Fruit fly (Drosophila melanogaster): Measurements from ENCODE around the gene MFS10.

Gene MFS10

DNA sequence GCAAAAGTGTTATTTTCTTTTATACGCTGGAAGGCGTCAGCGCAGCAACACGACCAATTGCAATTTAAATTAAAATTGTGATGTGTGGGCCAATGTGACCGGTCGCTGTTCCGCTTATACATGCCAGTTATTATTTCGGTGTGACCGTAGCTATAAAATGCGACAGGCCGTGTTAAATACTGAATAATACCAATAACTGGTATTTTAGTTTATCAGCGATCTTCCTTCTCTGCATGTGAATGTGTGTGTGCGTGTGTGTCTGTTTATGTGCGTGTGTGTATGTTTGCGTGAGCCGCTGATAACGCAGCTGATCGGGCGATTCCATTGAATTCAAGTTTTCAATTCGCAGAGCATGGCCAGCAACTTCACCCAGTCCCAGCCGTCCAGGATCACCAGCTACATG lies at the start of gene MFS10, which contains the start of the genes CG32638 and CG15717:
Gene MFS10, plus strand, starts transcription at position 269 of the 403 bp plus-strand sequence.
Gene CG32638, minus strand, starts transcription at position 45 of the 403 bp plus-strand sequence.
Gene CG15717, plus strand, starts transcription at position 203 of the 403 bp plus-strand sequence.
- TF ChIP-seq usp (GFP tag; optimal IDR thresholded peaks at IDR 0.05) (no peak), psq (optimal IDR thresholded peaks at IDR 0.05) (no peak), Dll (optimal IDR thresholded peaks at IDR 0.05) (no peak), CG8478 (optimal IDR thresholded peaks at IDR 0.05) (no peak), EcR (GFP tag; optimal IDR thresholded peaks at IDR 0.05) (no peak), pan (optimal IDR thresholded peaks at IDR 0.05) (no peak)

DNA sequence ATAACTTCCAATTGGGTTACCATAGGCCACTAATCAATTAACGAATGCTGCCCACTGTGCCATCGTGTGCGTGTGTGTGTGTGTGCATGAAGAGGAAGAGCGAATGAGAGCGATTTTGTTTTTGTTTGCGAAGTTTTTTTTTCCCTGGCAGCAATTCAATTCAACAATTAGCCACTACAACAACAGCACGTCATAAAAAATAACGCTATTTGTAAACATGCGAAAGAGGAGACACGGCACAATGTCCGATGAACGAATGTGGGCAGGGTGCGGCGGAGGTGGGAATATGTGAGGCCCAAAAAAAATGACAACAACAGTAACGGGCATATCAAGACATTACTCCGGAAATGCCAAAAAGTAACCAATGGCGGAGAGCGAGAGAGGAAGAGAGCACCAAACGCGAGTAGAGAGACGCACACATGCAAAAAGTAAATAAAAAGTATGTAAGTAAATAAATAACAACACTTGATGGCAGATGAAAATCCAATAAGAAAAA lies 41.4 kb upstream of the MFS10 start:
- TF ChIP-seq Dll (optimal IDR thresholded peaks at IDR 0.05) (peak; percentile 15), pan (optimal IDR thresholded peaks at IDR 0.05) (no peak)

DNA sequence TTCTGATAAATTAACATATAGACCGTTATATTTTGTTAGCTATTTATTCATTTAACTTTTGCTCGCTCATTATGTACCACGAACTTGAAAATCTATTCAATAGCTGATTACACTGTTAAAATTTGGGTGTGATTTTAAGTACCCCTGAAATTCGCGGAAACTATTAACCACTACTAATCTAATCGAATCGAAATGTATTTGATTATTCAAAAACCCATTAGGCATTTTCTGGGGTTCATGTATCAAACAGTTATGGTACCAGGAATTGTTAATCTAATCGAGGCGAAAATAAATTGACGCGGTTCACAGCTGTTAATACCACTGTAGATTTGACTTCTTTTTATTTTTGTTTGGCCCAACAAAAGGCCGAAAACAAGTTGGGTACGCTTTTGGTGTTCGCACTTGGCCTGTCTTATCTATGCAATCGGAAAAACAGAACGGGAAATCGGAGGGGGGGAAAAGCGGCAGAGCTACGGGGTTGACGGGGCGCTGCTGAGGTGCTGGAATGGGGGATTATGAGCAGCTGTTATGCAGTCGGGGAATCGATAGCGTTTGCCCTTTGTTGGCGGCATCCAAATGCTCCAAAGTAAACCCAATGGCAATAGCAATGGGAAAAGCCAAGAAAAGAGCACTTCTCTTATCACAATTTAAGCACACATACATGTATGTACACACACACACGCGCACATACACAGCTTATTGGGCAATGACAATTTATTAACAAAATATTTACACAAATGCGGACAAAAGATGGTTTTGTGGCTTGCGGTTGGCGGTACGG lies 40.6 kb upstream of the MFS10 start:
- TF ChIP-seq psq (optimal IDR thresholded peaks at IDR 0.05): no peak
- no peak for TF ChIP-seq pan (optimal IDR thresholded peaks at IDR 0.05)

DNA sequence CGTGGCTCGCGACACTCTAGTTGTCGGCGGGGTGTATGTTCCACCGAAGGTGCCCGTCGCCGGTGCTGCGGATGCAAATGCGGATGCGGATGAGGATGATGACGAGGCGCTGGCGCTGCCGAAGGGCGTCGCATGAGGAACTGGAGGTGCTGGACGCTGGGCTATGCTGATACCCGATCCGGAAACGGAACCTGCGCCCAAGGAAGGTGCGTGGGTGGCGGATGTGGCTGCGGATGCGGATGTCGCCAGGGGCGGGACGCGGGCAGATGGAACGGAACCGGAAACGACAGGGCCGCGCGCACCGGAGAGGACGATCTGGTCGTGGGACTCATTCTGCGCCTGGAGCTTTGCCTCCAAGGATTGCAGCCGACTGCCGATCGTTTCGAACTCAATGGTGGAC lies 39.4 kb upstream of the MFS10 start:
- TF ChIP-seq usp (GFP tag; optimal IDR thresholded peaks at IDR 0.05) (no peak), CG8478 (optimal IDR thresholded peaks at IDR 0.05) (no peak), pan (optimal IDR thresholded peaks at IDR 0.05) (no peak), psq (optimal IDR thresholded peaks at IDR 0.05) (no peak), EcR (GFP tag; optimal IDR thresholded peaks at IDR 0.05) (no peak), Dll (optimal IDR thresholded peaks at IDR 0.05) (no peak)

DNA sequence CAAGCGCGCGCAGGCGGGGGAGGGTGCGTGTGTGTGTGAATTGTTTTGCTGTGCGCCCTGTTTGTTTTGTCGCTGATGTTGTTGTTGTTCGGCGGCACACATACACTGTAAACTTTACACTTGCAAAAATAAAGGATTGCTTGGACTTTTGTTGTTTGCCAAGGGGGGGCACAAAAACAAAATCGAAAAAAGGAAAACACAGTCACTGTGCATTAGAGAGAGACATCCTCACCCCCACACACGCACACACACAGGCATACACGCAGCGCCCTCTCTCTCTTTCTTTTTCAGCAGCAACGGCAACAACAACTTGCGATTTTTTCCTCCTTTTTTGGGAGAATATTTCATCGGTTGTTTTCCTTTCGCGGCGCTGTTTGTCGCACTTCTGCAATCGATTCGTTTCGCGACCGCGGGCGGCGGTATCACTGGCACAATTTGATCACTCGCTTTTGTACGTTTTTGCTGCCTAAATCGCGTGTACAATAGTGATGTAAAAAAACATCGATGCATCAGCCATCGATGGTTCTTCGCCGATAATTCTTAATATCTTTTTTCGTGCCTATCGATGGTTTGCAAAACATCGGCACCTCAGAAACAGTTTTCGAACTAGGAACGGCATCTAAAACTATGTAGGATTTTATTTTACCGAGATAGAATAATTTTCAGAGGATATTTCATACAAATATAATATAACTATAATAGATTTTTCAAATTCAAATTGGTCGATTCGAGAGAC lies 38.7 kb upstream of the MFS10 start, which contains the start of gene hep:
Gene hep, minus strand, starts transcription at position 515 of the 736 bp plus-strand sequence.
- TF ChIP-seq pan (optimal IDR thresholded peaks at IDR 0.05): no peak
- no peak for TF ChIP-seq psq (optimal IDR thresholded peaks at IDR 0.05)
- peak; percentile 66 for TF ChIP-seq CG8478 (optimal IDR thresholded peaks at IDR 0.05)
- peak; percentile 45 for TF ChIP-seq Dll (optimal IDR thresholded peaks at IDR 0.05)
- no peak for TF ChIP-seq usp (GFP tag; optimal IDR thresholded peaks at IDR 0.05)
- TF ChIP-seq EcR (GFP tag; optimal IDR thresholded peaks at IDR 0.05): no peak

DNA sequence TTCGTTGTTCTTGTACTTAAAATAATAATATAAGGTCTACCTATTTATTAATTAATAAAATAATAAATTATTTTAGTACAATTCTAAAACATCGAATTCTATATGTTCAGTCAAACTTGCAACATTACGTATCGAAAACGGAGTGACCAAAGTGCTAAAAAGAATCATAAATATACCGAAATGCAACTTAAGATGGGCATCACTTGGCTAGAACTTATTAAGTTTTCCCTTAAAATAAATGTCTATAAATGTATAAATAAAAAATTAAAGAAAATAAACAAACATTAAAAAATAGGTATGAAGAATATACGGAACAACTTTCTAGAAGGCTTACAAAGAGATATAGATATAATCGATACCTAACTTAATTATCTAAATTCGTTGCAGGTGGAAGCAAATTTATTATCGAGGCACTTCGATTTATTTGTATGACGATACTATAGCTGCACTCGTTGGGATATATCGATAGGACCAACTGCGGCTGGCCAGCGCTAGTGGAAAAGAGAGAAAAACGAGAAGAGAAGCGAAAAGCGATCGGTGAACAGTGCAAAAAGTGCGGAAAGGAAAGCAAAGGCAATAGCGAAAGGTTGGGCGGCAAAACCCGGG lies 38.1 kb upstream of the MFS10 start, which contains the start of gene lic:
Gene lic, plus strand, starts transcription at position 490 of the 606 bp plus-strand sequence.
- no peak for TF ChIP-seq usp (GFP tag; optimal IDR thresholded peaks at IDR 0.05)
- no peak for TF ChIP-seq pan (optimal IDR thresholded peaks at IDR 0.05)
- no peak for TF ChIP-seq CG8478 (optimal IDR thresholded peaks at IDR 0.05)

DNA sequence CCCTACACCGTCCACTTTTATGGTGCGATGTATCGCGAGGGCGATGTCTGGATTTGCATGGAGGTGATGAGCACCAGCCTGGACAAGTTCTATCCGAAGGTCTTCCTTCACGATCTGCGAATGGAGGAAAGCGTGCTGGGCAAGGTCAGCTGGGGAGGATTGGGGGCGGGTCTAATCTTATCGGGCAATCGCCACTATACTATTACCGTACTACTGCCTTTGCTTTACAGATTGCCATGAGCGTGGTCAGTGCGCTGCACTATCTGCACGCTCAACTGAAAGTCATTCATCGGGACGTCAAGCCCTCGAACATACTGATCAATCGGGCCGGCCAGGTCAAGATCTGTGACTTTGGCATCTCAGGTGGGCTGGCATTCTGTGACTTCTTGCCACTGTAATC lies 37.0 kb upstream of the MFS10 start:
- TF ChIP-seq usp (GFP tag; optimal IDR thresholded peaks at IDR 0.05) (no peak), pan (optimal IDR thresholded peaks at IDR 0.05) (no peak), Dll (optimal IDR thresholded peaks at IDR 0.05) (no peak), psq (optimal IDR thresholded peaks at IDR 0.05) (no peak), EcR (GFP tag; optimal IDR thresholded peaks at IDR 0.05) (no peak), CG8478 (optimal IDR thresholded peaks at IDR 0.05) (no peak)

DNA sequence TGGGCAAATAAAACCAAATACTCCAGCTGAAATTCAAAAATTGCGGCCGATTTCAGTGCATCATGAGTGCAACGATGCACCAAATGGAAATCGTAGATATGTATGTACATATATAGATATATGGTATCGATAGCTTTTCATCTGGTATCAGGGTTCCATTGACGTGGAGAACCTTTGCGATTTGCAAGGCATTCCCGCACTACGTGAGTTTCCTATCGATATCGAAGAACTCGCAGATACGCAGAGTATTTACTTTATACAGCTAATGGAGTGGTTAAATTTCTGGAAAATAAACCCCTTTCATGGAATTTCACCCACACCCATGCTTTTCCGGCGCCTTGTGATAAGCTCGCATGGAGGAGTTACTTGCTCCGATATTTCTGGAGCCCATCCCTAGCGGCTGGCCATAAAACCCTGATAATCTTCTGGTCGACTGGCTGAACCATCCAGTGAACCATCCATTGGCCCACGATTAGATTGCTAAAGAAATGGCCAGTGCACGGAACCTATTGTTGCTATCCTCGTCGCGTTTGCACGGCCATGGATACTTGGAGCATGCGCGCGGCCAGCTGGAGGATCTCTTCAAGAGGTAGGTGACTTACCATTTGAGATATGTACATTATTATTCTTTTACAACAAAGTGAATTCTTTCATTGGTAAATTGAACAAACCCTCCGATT lies 34.6 kb upstream of the MFS10 start, which contains the start of gene CG2200:
Gene CG2200, plus strand, starts transcription at position 215 of the 680 bp plus-strand sequence.
- TF ChIP-seq psq (optimal IDR thresholded peaks at IDR 0.05) (no peak), usp (GFP tag; optimal IDR thresholded peaks at IDR 0.05) (no peak), Dll (optimal IDR thresholded peaks at IDR 0.05) (no peak), EcR (GFP tag; optimal IDR thresholded peaks at IDR 0.05) (no peak), CG8478 (optimal IDR thresholded peaks at IDR 0.05) (no peak), pan (optimal IDR thresholded peaks at IDR 0.05) (no peak)

DNA sequence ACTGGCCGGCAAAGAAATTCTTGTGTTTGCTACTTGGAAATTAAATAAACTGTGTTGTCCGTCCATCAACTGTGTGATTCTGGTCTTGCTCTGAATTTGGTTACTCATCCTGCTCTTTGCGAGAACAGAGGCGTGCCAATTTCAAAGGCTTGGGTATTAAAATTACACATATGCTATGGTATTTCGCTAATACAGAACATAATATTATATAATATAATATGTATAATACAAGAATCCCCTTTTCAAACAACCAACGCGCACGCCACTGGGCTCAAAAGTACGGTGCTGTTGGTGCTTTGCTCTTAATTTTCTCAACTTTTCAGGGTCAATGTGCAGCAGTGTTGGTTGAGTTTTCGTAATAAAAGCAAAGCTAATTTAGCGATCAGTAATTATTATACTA lies 28.9 kb upstream of the MFS10 start:
- TF ChIP-seq pan (optimal IDR thresholded peaks at IDR 0.05): no peak
- no peak for TF ChIP-seq CG8478 (optimal IDR thresholded peaks at IDR 0.05)
- TF ChIP-seq usp (GFP tag; optimal IDR thresholded peaks at IDR 0.05): no peak

DNA sequence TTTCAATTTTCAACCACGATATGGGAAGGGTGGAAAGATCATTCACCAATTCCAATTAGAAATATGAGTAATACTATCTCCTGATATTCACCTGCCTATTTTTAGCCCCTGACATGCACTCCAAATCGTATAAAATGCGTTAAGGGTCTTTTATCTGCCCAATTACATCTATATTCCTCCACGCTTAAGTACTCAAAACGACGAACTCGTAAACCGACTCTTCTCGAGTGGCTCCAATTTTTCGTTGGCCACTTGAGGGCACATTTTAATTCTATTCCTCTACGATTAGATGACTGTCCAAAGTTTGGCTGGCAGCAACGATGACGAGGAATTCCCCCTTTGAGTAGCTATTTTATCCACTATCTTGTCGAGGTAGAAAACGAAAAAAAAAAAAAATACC lies 27.0 kb upstream of the MFS10 start:
- TF ChIP-seq usp (GFP tag; optimal IDR thresholded peaks at IDR 0.05) (no peak), EcR (GFP tag; optimal IDR thresholded peaks at IDR 0.05) (no peak), pan (optimal IDR thresholded peaks at IDR 0.05) (no peak), Dll (optimal IDR thresholded peaks at IDR 0.05) (no peak), CG8478 (optimal IDR thresholded peaks at IDR 0.05) (no peak), psq (optimal IDR thresholded peaks at IDR 0.05) (no peak)

DNA sequence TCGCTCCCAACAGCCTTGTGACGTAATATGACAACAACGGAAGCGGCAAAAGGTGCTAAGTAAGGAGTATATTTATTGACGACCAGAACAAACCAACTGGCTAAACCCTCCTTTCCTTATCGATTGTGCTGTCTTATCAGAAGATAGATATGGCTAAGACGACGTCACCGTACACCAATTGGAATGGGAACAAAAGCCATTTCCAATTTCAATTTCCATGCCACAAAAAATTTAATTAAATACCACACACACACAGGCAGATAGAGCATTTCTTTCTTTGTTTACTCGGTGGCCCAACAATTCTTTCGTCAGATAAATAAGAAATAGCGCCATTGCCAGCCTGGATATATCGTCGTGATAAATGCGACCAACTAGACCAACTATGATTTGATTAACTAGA lies 24.2 kb upstream of the MFS10 start:
- TF ChIP-seq EcR (GFP tag; optimal IDR thresholded peaks at IDR 0.05) (no peak), Dll (optimal IDR thresholded peaks at IDR 0.05) (no peak), pan (optimal IDR thresholded peaks at IDR 0.05) (no peak), CG8478 (optimal IDR thresholded peaks at IDR 0.05) (no peak), usp (GFP tag; optimal IDR thresholded peaks at IDR 0.05) (no peak), psq (optimal IDR thresholded peaks at IDR 0.05) (no peak)
